Worm (Caenorhabditis elegans) whole organism, L4 larva: Measurements from ENCODE around the gene myrf-2.

ENCODE experiments used
- F10B5.3 ChIP-seq: sonication (generic microtip); optimal IDR thresholded peaks from 2 replicates; lab custom pipeline; 2016; ENCODE audit warnings: mild to moderate bottlenecking, missing genetic modification characterization, missing compliant biosample characterization
- T20F7.1 ChIP-seq: fragments of 200-800 bp; sonication (Bioruptor generic); optimal IDR thresholded peaks from 2 replicates; lab custom pipeline; 2018; ENCODE audit warnings: mild to moderate bottlenecking, missing genetic modification characterization, missing compliant biosample characterization
- T26A8.4 ChIP-seq: fragments of 200-800 bp; sonication (Bioruptor generic); IDR thresholded peaks from 2 replicates; pipeline ENCODE4 v1.3.6; 2022; ENCODE audit warnings: missing genetic modification characterization, missing compliant biosample characterization
- Y105C5A.15 ChIP-seq: fragments of 200-800 bp; sonication (Bioruptor generic); IDR thresholded peaks from 2 replicates; pipeline ENCODE4 v1.3.6; 2022; ENCODE audit warnings: missing genetic modification characterization, missing compliant biosample characterization
- ZK546.5 ChIP-seq, 2 experiments: sonication (generic microtip); optimal IDR thresholded peaks; 2 replicates each; lab custom pipeline; 2017; ENCODE audit warnings: missing biosample characterization in 2 of 2, missing genetic modification characterization in 2 of 2
- aha-1 ChIP-seq: fragments of 150-350 bp; peaks from one replicate; lab custom pipeline; 2014; ENCODE audit warnings: missing biosample characterization, missing genetic modification characterization
- aly-2 ChIP-seq: sonication (generic microtip); optimal IDR thresholded peaks from 2 replicates; lab custom pipeline; 2018; ENCODE audit warnings: missing biosample characterization, missing genetic modification characterization
- arid-1 ChIP-seq: fragments of 200-800 bp; sonication (Bioruptor generic); conservative IDR thresholded peaks from 2 replicates; pipeline ENCODE4 v1.3.6; 2022; ENCODE audit warnings: missing genetic modification reagents, missing genetic modification characterization, missing compliant biosample characterization
- ceh-20 ChIP-seq: fragments of 200-800 bp; sonication (Bioruptor generic); IDR thresholded peaks from 2 replicates; pipeline ENCODE4 v1.3.6; 2022; ENCODE audit warnings: missing genetic modification reagents, missing genetic modification characterization, missing compliant biosample characterization
- ceh-32 ChIP-seq: sonication (generic microtip); optimal IDR thresholded peaks from 2 replicates; lab custom pipeline; 2016; ENCODE audit warnings: mild to moderate bottlenecking, missing genetic modification characterization, missing compliant biosample characterization; ENCODE audit not compliant: poor library complexity
- ctbp-1 ChIP-seq: fragments of 200-800 bp; sonication (Bioruptor generic); IDR thresholded peaks from 2 replicates; pipeline ENCODE4 v1.3.6; 2022; ENCODE audit warnings: missing genetic modification reagents, missing genetic modification characterization, missing compliant biosample characterization
- daf-16 ChIP-seq, 3 experiments: sonication (generic microtip); optimal IDR thresholded peaks; 2 replicates each; lab custom pipeline; 2016 to 2017; ENCODE audit warnings: missing genetic modification characterization in 3 of 3, missing genetic modification reagents in 3 of 3, mild to moderate bottlenecking in 2 of 3, missing compliant biosample characterization in 2 of 3, missing biosample characterization in 1 of 3, moderate library complexity in 1 of 3
- daf-19 ChIP-seq: fragments of 200-800 bp; sonication (Bioruptor generic); conservative IDR thresholded peaks from 2 replicates; pipeline ENCODE4 v1.3.6; 2022; ENCODE audit warnings: missing genetic modification characterization, missing compliant biosample characterization
- dmd-6 ChIP-seq: fragments of 200-800 bp; sonication (Bioruptor generic); IDR thresholded peaks from 2 replicates; pipeline ENCODE4 v1.3.6; 2022; ENCODE audit warnings: missing genetic modification reagents, missing genetic modification characterization, missing compliant biosample characterization
- dve-1 ChIP-seq: sonication (generic microtip); optimal IDR thresholded peaks from 2 replicates; lab custom pipeline; 2017; ENCODE audit warnings: antibody characterized with exemption, mild to moderate bottlenecking, missing genetic modification characterization, missing compliant biosample characterization; ENCODE audit not compliant: insufficient read depth
- egl-27 ChIP-seq: sonication (generic microtip); optimal IDR thresholded peaks from 3 replicates; lab custom pipeline; 2017; ENCODE audit warnings: missing biosample characterization, missing genetic modification reagents, missing genetic modification characterization
- fkh-10 ChIP-seq: fragments of 150-350 bp; optimal IDR thresholded peaks from 2 replicates; lab custom pipeline; 2014; ENCODE audit warnings: missing biosample characterization, missing genetic modification reagents, missing genetic modification characterization
- fos-1 ChIP-seq: fragments of 150-350 bp; optimal IDR thresholded peaks from 2 replicates; lab custom pipeline; 2014; ENCODE audit warnings: missing biosample characterization, missing genetic modification characterization
- hmg-1.1 ChIP-seq: fragments of 200-800 bp; sonication (Bioruptor generic); IDR thresholded peaks from 2 replicates; pipeline ENCODE4 v1.3.6; 2022; ENCODE audit warnings: missing genetic modification reagents, missing genetic modification characterization, missing compliant biosample characterization
- lin-1 ChIP-seq: fragments of 200-800 bp; sonication (Bioruptor generic); IDR thresholded peaks from 2 replicates; pipeline ENCODE4 v1.3.6; 2022; ENCODE audit warnings: missing genetic modification reagents, missing genetic modification characterization, missing compliant biosample characterization
- lin-13 ChIP-seq: fragments of 150-350 bp; optimal IDR thresholded peaks from 2 replicates; lab custom pipeline; 2014; ENCODE audit warnings: missing biosample characterization, missing genetic modification reagents, missing genetic modification characterization
- lin-38 ChIP-seq: fragments of 200-800 bp; sonication (Bioruptor generic); IDR thresholded peaks from 2 replicates; pipeline ENCODE4 v1.3.6; 2022; ENCODE audit warnings: missing genetic modification reagents, missing genetic modification characterization, missing compliant biosample characterization
- lin-39 ChIP-seq: fragments of 150-350 bp; optimal IDR thresholded peaks from 2 replicates; lab custom pipeline; 2014; ENCODE audit warnings: missing biosample characterization, missing genetic modification reagents, missing genetic modification characterization
- lsy-2 ChIP-seq, 2 experiments: fragments of 150-350 bp in 1 of 2; sonication (generic microtip) in 1 of 2; optimal IDR thresholded peaks; 2 replicates each; lab custom pipeline; 2014 to 2017; ENCODE audit warnings: missing biosample characterization in 2 of 2, missing genetic modification characterization in 2 of 2
- mdl-1 ChIP-seq, 2 experiments: fragments of 150-350 bp in 1 of 2; sonication (generic microtip) in 1 of 2; optimal IDR thresholded peaks; 2 replicates each; lab custom pipeline; 2014 to 2017; ENCODE audit warnings: missing biosample characterization in 2 of 2, missing genetic modification characterization in 2 of 2
- mep-1 ChIP-seq: fragments of 150-350 bp; sonication (generic microtip); optimal IDR thresholded peaks from 3 replicates; lab custom pipeline; 2014; ENCODE audit warnings: missing biosample characterization, missing genetic modification characterization
- mes-2 ChIP-seq: sonication (generic microtip); optimal IDR thresholded peaks from 2 replicates; lab custom pipeline; 2016; ENCODE audit warnings: missing genotype, mild to moderate bottlenecking, missing genetic modification characterization, missing compliant biosample characterization; ENCODE audit not compliant: poor library complexity, severe bottlenecking
- mxl-2 ChIP-seq: fragments of 200-800 bp; sonication (Bioruptor generic); conservative IDR thresholded peaks from 2 replicates; pipeline ENCODE4 v1.3.6; 2022; ENCODE audit warnings: missing genetic modification reagents, missing genetic modification characterization, missing compliant biosample characterization
- mxl-3 ChIP-seq: fragments of 200-800 bp; sonication (Bioruptor generic); optimal IDR thresholded peaks from 2 replicates; lab custom pipeline; 2018; ENCODE audit warnings: mild to moderate bottlenecking, missing genetic modification characterization, missing compliant biosample characterization
- nhr-10 ChIP-seq: fragments of 150-350 bp; optimal IDR thresholded peaks from 2 replicates; lab custom pipeline; 2014; ENCODE audit warnings: missing biosample characterization, missing genetic modification characterization
- nhr-102 ChIP-seq: sonication (generic microtip); optimal IDR thresholded peaks from 2 replicates; lab custom pipeline; 2016; ENCODE audit warnings: mild to moderate bottlenecking, missing genetic modification characterization, moderate library complexity, missing compliant biosample characterization
- nhr-111 ChIP-seq: fragments of 200-800 bp; sonication (Bioruptor generic); optimal IDR thresholded peaks from 2 replicates; lab custom pipeline; 2018; ENCODE audit warnings: mild to moderate bottlenecking, missing genetic modification characterization, missing compliant biosample characterization
- nhr-237 ChIP-seq: sonication (generic microtip); optimal IDR thresholded peaks from 2 replicates; lab custom pipeline; 2017; ENCODE audit warnings: missing biosample characterization, missing genetic modification characterization
- nhr-25 ChIP-seq: sonication (generic microtip); optimal IDR thresholded peaks from 2 replicates; lab custom pipeline; 2017; ENCODE audit warnings: missing genetic modification characterization, mild to moderate bottlenecking, missing compliant biosample characterization, antibody characterized with exemption, moderate library complexity, borderline replicate concordance; ENCODE audit not compliant: insufficient read depth
- nhr-42 ChIP-seq: fragments of 200-800 bp; sonication (Bioruptor generic); IDR thresholded peaks from 2 replicates; pipeline ENCODE4 v1.3.6; 2022; ENCODE audit warnings: missing genetic modification characterization, missing compliant biosample characterization
- nhr-6 ChIP-seq: fragments of 150-350 bp; optimal IDR thresholded peaks from 2 replicates; lab custom pipeline; 2014; ENCODE audit warnings: missing biosample characterization, missing genetic modification characterization
- rbr-2 ChIP-seq: sonication (generic microtip); optimal IDR thresholded peaks from 2 replicates; lab custom pipeline; 2016; ENCODE audit warnings: missing genotype, missing genetic modification characterization, missing compliant biosample characterization
- saeg-2 ChIP-seq: fragments of 200-800 bp; sonication (Bioruptor generic); IDR thresholded peaks from 2 replicates; pipeline ENCODE4 v1.3.6; 2022; ENCODE audit warnings: missing genetic modification reagents, missing genetic modification characterization, missing compliant biosample characterization
- skn-1 ChIP-seq: fragments of 150-350 bp; optimal IDR thresholded peaks from 2 replicates; lab custom pipeline; 2014; ENCODE audit warnings: missing biosample characterization, missing genetic modification characterization
- snpc-4 ChIP-seq: fragments of 150-350 bp; optimal IDR thresholded peaks from 2 replicates; lab custom pipeline; 2014; ENCODE audit warnings: missing biosample characterization, missing genetic modification characterization
- spr-3 ChIP-seq: fragments of 200-800 bp; sonication (Bioruptor generic); optimal IDR thresholded peaks from 2 replicates; lab custom pipeline; 2018; ENCODE audit warnings: mild to moderate bottlenecking, missing genetic modification characterization, missing compliant biosample characterization
- tag-97 ChIP-seq: fragments of 200-800 bp; sonication (Bioruptor generic); IDR thresholded peaks from 2 replicates; pipeline ENCODE4 v1.3.6; 2022; ENCODE audit warnings: missing genetic modification characterization, missing compliant biosample characterization
- tra-1 ChIP-seq: fragments of 200-800 bp; sonication (Bioruptor generic); IDR thresholded peaks from 2 replicates; pipeline ENCODE4 v1.3.6; 2022; ENCODE audit warnings: missing genetic modification reagents, missing genetic modification characterization, missing compliant biosample characterization
- unc-130 ChIP-seq: sonication (generic microtip); optimal IDR thresholded peaks from 2 replicates; lab custom pipeline; 2016; ENCODE audit warnings: missing genetic modification reagents, missing genetic modification characterization, missing compliant biosample characterization
- zag-1 ChIP-seq: fragments of 150-350 bp; optimal IDR thresholded peaks from 2 replicates; lab custom pipeline; 2014; ENCODE audit warnings: missing biosample characterization, missing genetic modification characterization
- zfp-2 ChIP-seq: sonication (generic microtip); optimal IDR thresholded peaks from 2 replicates; lab custom pipeline; 2016; ENCODE audit warnings: mild to moderate bottlenecking, missing genetic modification characterization, missing compliant biosample characterization
- zip-11 ChIP-seq: fragments of 200-800 bp; sonication (Bioruptor generic); IDR thresholded peaks from 2 replicates; pipeline ENCODE4 v1.3.6; 2022; ENCODE audit warnings: missing genetic modification characterization, missing compliant biosample characterization
- ztf-7 ChIP-seq: fragments of 150-350 bp; optimal IDR thresholded peaks from 2 replicates; lab custom pipeline; 2014; ENCODE audit warnings: missing biosample characterization, missing genetic modification characterization

myrf-2 gene

ce11 chrX:10216857-10217256 is 22.7 kb upstream of the myrf-2 start (continued):
- TF ChIP-seq spr-3 (GFP tag; lab: Kevin White, UChicago) (no peak), nhr-102 (tag; lab: Kevin White, UChicago) (peak; percentile 55), nhr-237 (tag; lab: Kevin White, UChicago) (no peak), rbr-2 (tag; lab: Kevin White, UChicago) (no peak), T26A8.4 (GFP tag; lab: Robert Waterston, UW) (peak; percentile 54), nhr-25 (tag; lab: Kevin White, UChicago) (no peak), F10B5.3 (no peak), aly-2 (tag; lab: Kevin White, UChicago) (no peak), egl-27 (no peak), daf-16 (GFP tag; optimal IDR thresholded peaks at IDR 0.05; lab: Kevin White, UChicago) (no peak), daf-16 (tag; optimal IDR thresholded peaks at IDR 0.05; lab: Kevin White, UChicago) (peak; percentile 44), arid-1 (GFP tag; lab: Robert Waterston, UW) (0 out of 2 replicates have a peak, but pooled peaks have one; percentile 20), snpc-4 (no peak), fkh-10 (GFP tag; lab: Kevin White, UChicago) (no peak), lsy-2 (tag; optimal IDR thresholded peaks at IDR 0.05; lab: Kevin White, UChicago) (no peak), mxl-2 (no peak), Y105C5A.15 (GFP tag; lab: Robert Waterston, UW) (no peak), lin-39 (tag; lab: Kevin White, UChicago) (no peak), mep-1 (tag; lab: Kevin White, UChicago) (no peak), nhr-6 (tag; lab: Kevin White, UChicago) (no peak), daf-19 (GFP tag; lab: Robert Waterston, UW) (no peak), T20F7.1 (GFP tag; lab: Kevin White, UChicago) (no peak), nhr-10 (tag; lab: Kevin White, UChicago) (no peak), hmg-1.1 (GFP tag; lab: Robert Waterston, UW) (no peak), lin-1 (no peak), ztf-7 (tag; lab: Kevin White, UChicago) (no peak), ceh-32 (tag; lab: Kevin White, UChicago) (no peak), zfp-2 (no peak), unc-130 (GFP tag; lab: Kevin White, UChicago) (no peak), dve-1 (tag; lab: Kevin White, UChicago) (no peak), zip-11 (GFP tag; lab: Robert Waterston, UW) (no peak), nhr-111 (GFP tag; lab: Kevin White, UChicago) (no peak), lin-13 (GFP tag; lab: Kevin White, UChicago) (no peak)

ce11 chrX:10216344-10216743 is 22.2 kb upstream of the myrf-2 start:
- TF ChIP-seq saeg-2 (no peak), mxl-2 (no peak), mep-1 (tag; lab: Kevin White, UChicago) (peak; percentile 14), nhr-102 (tag; lab: Kevin White, UChicago) (no peak), ctbp-1 (GFP tag; lab: Robert Waterston, UW) (no peak), nhr-237 (tag; lab: Kevin White, UChicago) (no peak), dmd-6 (GFP tag; lab: Robert Waterston, UW) (peak; percentile 25; the same call in 1 of the 2 replicates), daf-16 (GFP tag; optimal IDR thresholded peaks at IDR 0.05; lab: Kevin White, UChicago) (no peak), daf-16 (tag; optimal IDR thresholded peaks at IDR 0.05; lab: Kevin White, UChicago) (peak; percentile 71), spr-3 (GFP tag; lab: Kevin White, UChicago) (no peak), nhr-10 (tag; lab: Kevin White, UChicago) (no peak), F10B5.3 (no peak), tra-1 (GFP tag; lab: Robert Waterston, UW) (0 out of 2 replicates have a peak, but pooled peaks have one; percentile 22), nhr-111 (GFP tag; lab: Kevin White, UChicago) (no peak), mxl-3 (GFP tag; lab: Kevin White, UChicago) (peak; percentile 36), mes-2 (tag; lab: Kevin White, UChicago) (no peak), Y105C5A.15 (GFP tag; lab: Robert Waterston, UW) (no peak), ZK546.5 (tag; optimal IDR thresholded peaks at IDR 0.05; lab: Kevin White, UChicago) (no peak), aha-1 (tag; lab: Kevin White, UChicago) (peak; percentile 74), mdl-1 (tag; optimal IDR thresholded peaks at IDR 0.05; lab: Kevin White, UChicago) (peak in 1 of 2 experiments; percentile 8), fos-1 (tag; lab: Kevin White, UChicago) (no peak), tag-97 (GFP tag; lab: Robert Waterston, UW) (no peak), skn-1 (no peak), aly-2 (tag; lab: Kevin White, UChicago) (no peak), hmg-1.1 (GFP tag; lab: Robert Waterston, UW) (no peak), lsy-2 (tag; optimal IDR thresholded peaks at IDR 0.05; lab: Kevin White, UChicago) (no peak), lin-38 (GFP tag; lab: Robert Waterston, UW) (no peak), zag-1 (tag; lab: Kevin White, UChicago) (no peak), ceh-20 (GFP tag; lab: Robert Waterston, UW) (peak; percentile 33; the same call in 1 of the 2 replicates), nhr-42 (GFP tag; lab: Robert Waterston, UW) (no peak)
